Worm (Caenorhabditis elegans) whole organism, L3 larva: ENCODE results near the gene msra-1.
A peak's percentile ranks its signal among the peaks of the same experiment; 100 is the strongest.

ENCODE experiments used
- ZK546.5 ChIP-seq: sonication (generic microtip); optimal IDR thresholded peaks from 2 replicates; lab custom pipeline; 2017; ENCODE audit warnings: missing biosample characterization, missing genetic modification characterization
- aly-2 ChIP-seq: fragments of 150-350 bp; optimal IDR thresholded peaks from 2 replicates; lab custom pipeline; 2014; ENCODE audit warnings: missing biosample characterization, missing genetic modification characterization
- ama-1 ChIP-seq: fragments of 150-350 bp; optimal IDR thresholded peaks from 2 replicates; lab custom pipeline; 2018
- ceh-16 ChIP-seq: sonication (generic microtip); optimal IDR thresholded peaks from 2 replicates; lab custom pipeline; 2017; ENCODE audit warnings: missing biosample characterization, missing genetic modification characterization
- ceh-28 ChIP-seq: fragments of 150-350 bp; optimal IDR thresholded peaks from 2 replicates; lab custom pipeline; 2014; ENCODE audit warnings: missing biosample characterization, missing genetic modification reagents, missing genetic modification characterization
- ceh-82 ChIP-seq: fragments of 150-350 bp; optimal IDR thresholded peaks from 2 replicates; lab custom pipeline; 2014; ENCODE audit warnings: missing biosample characterization, missing genetic modification characterization
- ceh-9 ChIP-seq: sonication (generic microtip); optimal IDR thresholded peaks from 2 replicates; lab custom pipeline; 2018; ENCODE audit warnings: missing biosample characterization, missing genetic modification characterization
- daf-12 ChIP-seq: fragments of 150-350 bp; optimal IDR thresholded peaks from 2 replicates; lab custom pipeline; 2014; ENCODE audit warnings: missing biosample characterization, missing genetic modification reagents, missing genetic modification characterization
- egl-27 ChIP-seq: sonication (generic microtip); optimal IDR thresholded peaks from 4 replicates; lab custom pipeline; 2017; ENCODE audit warnings: missing biosample characterization, missing genetic modification reagents, missing genetic modification characterization
- egl-5 ChIP-seq: fragments of 150-350 bp; optimal IDR thresholded peaks from 2 replicates; lab custom pipeline; 2017; ENCODE audit warnings: missing biosample characterization, missing genetic modification reagents, missing genetic modification characterization, inconsistent platforms
- elt-1 ChIP-seq: fragments of 150-350 bp; optimal IDR thresholded peaks from 2 replicates; lab custom pipeline; 2014; ENCODE audit warnings: missing biosample characterization, missing genetic modification characterization
- elt-2 ChIP-seq: sonication (generic microtip); optimal IDR thresholded peaks from 2 replicates; lab custom pipeline; 2016; ENCODE audit warnings: missing genetic modification reagents, mild to moderate bottlenecking, missing genetic modification characterization, missing compliant biosample characterization
- fkh-10 ChIP-seq: sonication (generic microtip); optimal IDR thresholded peaks from 2 replicates; lab custom pipeline; 2017; ENCODE audit warnings: missing biosample characterization, missing genetic modification reagents, missing genetic modification characterization
- fkh-2 ChIP-seq: fragments of 150-350 bp; optimal IDR thresholded peaks from 2 replicates; lab custom pipeline; 2014; ENCODE audit warnings: missing biosample characterization, missing genetic modification reagents, missing genetic modification characterization
- fos-1 ChIP-seq: fragments of 150-350 bp; optimal IDR thresholded peaks from 2 replicates; lab custom pipeline; 2014; ENCODE audit warnings: missing biosample characterization, missing genetic modification characterization
- hmg-11 ChIP-seq: sonication (generic microtip); optimal IDR thresholded peaks from 2 replicates; lab custom pipeline; 2016; ENCODE audit warnings: missing genetic modification characterization, missing compliant biosample characterization
- jun-1 ChIP-seq: fragments of 150-350 bp; optimal IDR thresholded peaks from 2 replicates; lab custom pipeline; 2014; ENCODE audit warnings: missing biosample characterization, missing genetic modification reagents, missing genetic modification characterization
- lin-15B ChIP-seq: fragments of 150-350 bp; optimal IDR thresholded peaks from 2 replicates; lab custom pipeline; 2014; ENCODE audit warnings: missing biosample characterization, missing genetic modification characterization
- lin-39 ChIP-seq: fragments of 150-350 bp; optimal IDR thresholded peaks from 2 replicates; lab custom pipeline; 2018; ENCODE audit warnings: missing biosample characterization, missing genetic modification reagents, missing genetic modification characterization
- lsy-12 ChIP-seq: sonication (generic microtip); optimal IDR thresholded peaks from 2 replicates; lab custom pipeline; 2016; ENCODE audit warnings: mild to moderate bottlenecking, missing genetic modification characterization, missing compliant biosample characterization
- mml-1 ChIP-seq: fragments of 150-350 bp; sonication (generic microtip); optimal IDR thresholded peaks from 3 replicates; lab custom pipeline; 2014; ENCODE audit warnings: missing biosample characterization, missing genetic modification characterization
- nfya-1 ChIP-seq: sonication (generic microtip); optimal IDR thresholded peaks from 2 replicates; lab custom pipeline; 2017; ENCODE audit warnings: missing genetic modification characterization, mild to moderate bottlenecking, missing compliant biosample characterization, antibody characterized with exemption, moderate library complexity; ENCODE audit not compliant: insufficient read depth
- nhr-11 ChIP-seq: fragments of 150-350 bp; optimal IDR thresholded peaks from 2 replicates; lab custom pipeline; 2014; ENCODE audit warnings: missing biosample characterization, missing genetic modification characterization
- nhr-12 ChIP-seq: fragments of 150-350 bp; optimal IDR thresholded peaks from 2 replicates; lab custom pipeline; 2014; ENCODE audit warnings: missing biosample characterization, missing genetic modification characterization
- nhr-23 ChIP-seq: fragments of 150-350 bp; optimal IDR thresholded peaks from 2 replicates; lab custom pipeline; 2014; ENCODE audit warnings: missing biosample characterization, missing genetic modification reagents, missing genetic modification characterization
- nhr-237 ChIP-seq: fragments of 150-350 bp; optimal IDR thresholded peaks from 2 replicates; lab custom pipeline; 2014; ENCODE audit warnings: missing biosample characterization, missing genetic modification characterization
- nhr-25 ChIP-seq: sonication (generic microtip); optimal IDR thresholded peaks from 2 replicates; lab custom pipeline; 2017; ENCODE audit warnings: missing biosample characterization, missing genetic modification characterization
- nhr-28 ChIP-seq: fragments of 150-350 bp; optimal IDR thresholded peaks from 2 replicates; lab custom pipeline; 2014; ENCODE audit warnings: missing biosample characterization, missing genetic modification characterization
- nhr-43 ChIP-seq: sonication (generic microtip); optimal IDR thresholded peaks from 2 replicates; lab custom pipeline; 2016; ENCODE audit warnings: mild to moderate bottlenecking, missing genetic modification characterization, missing compliant biosample characterization; ENCODE audit not compliant: poor library complexity, severe bottlenecking
- nhr-67 ChIP-seq: fragments of 150-350 bp; optimal IDR thresholded peaks from 2 replicates; lab custom pipeline; 2014; ENCODE audit warnings: missing biosample characterization, missing genetic modification characterization
- nhr-76 ChIP-seq: fragments of 150-350 bp; sonication (generic microtip); optimal IDR thresholded peaks from 5 replicates; lab custom pipeline; 2014; ENCODE audit warnings: missing biosample characterization, missing genetic modification characterization
- nhr-77 ChIP-seq: fragments of 150-350 bp; optimal IDR thresholded peaks from 2 replicates; lab custom pipeline; 2014; ENCODE audit warnings: missing biosample characterization, missing genetic modification characterization
- pha-4 ChIP-seq: fragments of 150-350 bp; optimal IDR thresholded peaks from 2 replicates; lab custom pipeline; 2014; ENCODE audit warnings: missing biosample characterization, missing genetic modification reagents, missing genetic modification characterization
- pqm-1 ChIP-seq: fragments of 150-350 bp; optimal IDR thresholded peaks from 2 replicates; lab custom pipeline; 2017; ENCODE audit warnings: missing biosample characterization, missing genetic modification characterization, inconsistent platforms
- skn-1 ChIP-seq: fragments of 150-350 bp; optimal IDR thresholded peaks from 2 replicates; lab custom pipeline; 2014; ENCODE audit warnings: missing biosample characterization, missing genetic modification characterization
- snpc-4 ChIP-seq: fragments of 150-350 bp; optimal IDR thresholded peaks from 2 replicates; lab custom pipeline; 2014; ENCODE audit warnings: missing biosample characterization, missing genetic modification characterization
- tbx-2 ChIP-seq: sonication (generic microtip); optimal IDR thresholded peaks from 2 replicates; lab custom pipeline; 2016; ENCODE audit warnings: mild to moderate bottlenecking, missing genetic modification characterization, missing compliant biosample characterization
- unc-39 ChIP-seq: sonication (generic microtip); optimal IDR thresholded peaks from 4 replicates; lab custom pipeline; 2017; ENCODE audit warnings: missing biosample characterization, missing genetic modification characterization
- unc-62 ChIP-seq: fragments of 150-350 bp; sonication (generic microtip); optimal IDR thresholded peaks from 4 replicates; lab custom pipeline; 2014; ENCODE audit warnings: missing biosample characterization, missing genetic modification reagents, missing genetic modification characterization
- zag-1 ChIP-seq: fragments of 150-350 bp; optimal IDR thresholded peaks from 2 replicates; lab custom pipeline; 2014; ENCODE audit warnings: missing biosample characterization, missing genetic modification characterization
- ztf-11 ChIP-seq: fragments of 150-350 bp; optimal IDR thresholded peaks from 2 replicates; lab custom pipeline; 2014; ENCODE audit warnings: missing biosample characterization, missing genetic modification characterization
- ztf-4 ChIP-seq: fragments of 150-350 bp; optimal IDR thresholded peaks from 2 replicates; lab custom pipeline; 2014; ENCODE audit warnings: missing biosample characterization, missing genetic modification characterization

The msra-1 gene

DNA sequence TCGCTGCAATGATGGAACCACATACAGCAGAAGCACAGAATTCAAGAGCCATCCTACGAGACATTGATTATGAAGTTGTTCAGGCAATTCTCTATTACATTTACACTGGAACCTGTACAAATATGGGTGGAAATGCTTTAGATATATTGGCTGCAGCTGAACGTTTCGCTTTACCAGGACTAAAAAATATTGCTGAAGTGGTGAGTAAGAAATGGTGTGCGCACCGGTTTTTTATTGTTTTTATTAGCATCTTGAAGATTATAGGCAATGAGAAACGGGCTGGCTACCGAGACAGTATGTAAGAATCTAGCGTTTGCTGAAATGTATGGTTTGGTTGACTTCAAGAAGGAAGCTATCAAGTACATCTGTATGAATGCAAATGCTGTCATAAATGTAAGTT is 32.2 kb upstream of the msra-1 start:
- TF ChIP-seq nhr-28 (tag; lab: Kevin White, UChicago) (no peak), snpc-4 (no peak), ceh-82 (tag; lab: Kevin White, UChicago) (no peak)

DNA sequence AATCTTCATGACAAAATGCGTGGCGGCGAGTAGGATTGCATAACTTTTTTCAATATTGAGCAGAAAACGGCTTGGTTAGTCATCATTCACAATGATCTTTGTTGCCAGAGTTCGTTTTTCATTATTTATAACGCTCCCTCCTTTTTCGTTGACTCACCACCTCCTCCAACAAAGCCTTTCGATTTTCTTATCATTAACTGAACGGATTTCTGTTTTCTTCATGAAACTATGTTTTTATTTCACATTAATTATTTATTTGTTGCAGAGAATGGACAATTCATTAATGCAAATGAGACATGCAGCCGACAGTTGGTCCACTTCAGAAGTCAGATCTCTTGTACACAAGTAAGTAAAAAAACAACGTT is 30.8 kb upstream of the msra-1 start, which contains the start of gene bath-44:
Gene bath-44 (plus strand): TSS at position 266 of the 365 bp plus-strand sequence.
- no peak for TF ChIP-seq ztf-11 (tag; lab: Kevin White, UChicago)
- no peak for TF ChIP-seq fkh-2 (tag; lab: Kevin White, UChicago)
- peak; percentile 42 for TF ChIP-seq ama-1 (lab: Kevin White, UChicago)
- TF ChIP-seq ceh-28 (tag; lab: Kevin White, UChicago): no peak

DNA sequence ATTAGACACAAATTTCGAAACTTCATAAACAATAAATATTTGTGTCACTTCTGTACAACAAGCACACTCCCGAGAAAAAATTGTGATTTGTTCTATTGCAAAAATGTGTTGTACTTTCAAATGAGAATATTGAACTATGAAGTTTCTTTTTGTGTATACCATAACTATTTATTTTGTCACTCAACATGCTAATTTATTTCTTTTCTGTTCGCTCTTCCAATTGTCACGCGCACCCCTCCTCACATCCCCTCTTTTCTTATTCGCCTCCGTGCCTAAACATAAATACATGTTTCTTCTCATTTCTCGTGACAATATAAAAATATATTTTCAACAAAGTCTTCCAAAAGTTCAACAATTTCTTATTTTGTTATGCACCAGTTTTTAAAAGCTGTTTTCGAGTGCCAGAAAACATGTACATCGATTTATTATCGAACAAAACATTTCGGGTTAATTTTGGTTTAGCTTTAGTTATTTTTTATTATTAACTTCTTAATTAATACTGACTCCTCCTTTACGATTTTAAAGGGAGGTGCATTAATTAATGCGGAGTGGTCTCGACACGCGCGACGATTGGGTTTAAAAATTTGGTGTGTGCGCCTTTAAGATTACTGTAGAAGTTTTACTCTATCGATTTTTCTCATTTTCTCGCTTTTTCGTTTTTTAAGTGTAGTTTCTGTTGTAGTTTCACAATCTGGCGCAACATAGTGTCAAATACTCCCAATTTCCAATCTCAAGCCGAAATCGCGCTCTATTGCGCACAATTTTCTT is 30.3 kb upstream of the msra-1 start:
- TF ChIP-seq nhr-25 (tag; lab: Kevin White, UChicago) (peak; percentile 28), lsy-12 (tag; lab: Kevin White, UChicago) (no peak), elt-2 (peak; percentile 12), ztf-11 (tag; lab: Kevin White, UChicago) (no peak)

DNA sequence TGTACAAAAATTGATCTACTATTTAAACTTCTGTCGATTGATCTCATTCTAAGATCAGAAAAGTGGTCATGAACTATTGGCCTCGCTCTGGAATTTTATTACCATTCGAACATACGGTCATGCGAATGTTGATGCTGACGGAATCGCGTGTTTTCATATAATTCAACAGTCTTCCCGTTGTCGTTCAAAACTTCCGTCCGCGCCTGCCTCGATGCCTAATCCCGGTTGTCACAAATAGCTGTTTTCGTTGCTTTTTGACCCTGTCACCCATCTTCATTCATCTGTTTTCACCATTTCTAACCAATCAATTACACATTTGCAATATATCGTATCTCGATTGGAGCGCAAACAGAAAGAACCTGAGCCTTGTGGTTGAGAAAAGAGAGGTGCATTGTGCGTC is 29.6 kb upstream of the msra-1 start:
- TF ChIP-seq ama-1 (lab: Kevin White, UChicago) (peak; percentile 76), egl-5 (tag; lab: Kevin White, UChicago) (no peak), pha-4 (peak; percentile 16), nhr-23 (tag; lab: Kevin White, UChicago) (peak; percentile 24), lin-39 (no peak), nhr-25 (tag; lab: Kevin White, UChicago) (peak; percentile 48), nhr-76 (tag; lab: Kevin White, UChicago) (no peak)

ce11 chrII:7392052-7392694 is 28.3 kb upstream of the msra-1 start:
- TF ChIP-seq lsy-12 (tag; lab: Kevin White, UChicago) (no peak), ceh-28 (tag; lab: Kevin White, UChicago) (peak; percentile 49), ceh-16 (no peak), nhr-43 (tag; lab: Kevin White, UChicago) (peak; percentile 6), unc-39 (tag; lab: Kevin White, UChicago) (no peak), pha-4 (peak; percentile 49), nhr-237 (no peak), aly-2 (tag; lab: Kevin White, UChicago) (no peak), nhr-77 (tag; lab: Kevin White, UChicago) (no peak), nhr-11 (tag; lab: Kevin White, UChicago) (no peak), nfya-1 (tag; lab: Kevin White, UChicago) (peak; percentile 66), unc-62 (GFP tag; lab: Kevin White, UChicago) (peak; percentile 4), elt-1 (tag; lab: Kevin White, UChicago) (peak; percentile 21), nhr-76 (tag; lab: Kevin White, UChicago) (no peak), ZK546.5 (tag; lab: Kevin White, UChicago) (no peak), zag-1 (tag; lab: Kevin White, UChicago) (no peak), jun-1 (tag; lab: Kevin White, UChicago) (peak; percentile 65), nhr-67 (no peak), skn-1 (tag; lab: Kevin White, UChicago) (no peak), fkh-10 (no peak), tbx-2 (tag; lab: Kevin White, UChicago) (no peak), egl-27 (tag; lab: Kevin White, UChicago) (no peak), hmg-11 (peak; percentile 87), nhr-25 (tag; lab: Kevin White, UChicago) (peak; percentile 85), ceh-82 (tag; lab: Kevin White, UChicago) (no peak), daf-12 (no peak), snpc-4 (peak; percentile 8), ztf-4 (tag; lab: Kevin White, UChicago) (no peak), nhr-23 (tag; lab: Kevin White, UChicago) (peak; percentile 54), mml-1 (no peak), nhr-28 (tag; lab: Kevin White, UChicago) (no peak), ama-1 (lab: Kevin White, UChicago) (no peak), pqm-1 (tag; lab: Kevin White, UChicago) (peak; percentile 47), ztf-11 (tag; lab: Kevin White, UChicago) (no peak), ceh-9 (tag; lab: Kevin White, UChicago) (no peak), lin-15B (tag; lab: Kevin White, UChicago) (peak; percentile 43), egl-5 (tag; lab: Kevin White, UChicago) (peak; percentile 56), nhr-12 (no peak), fos-1 (peak; percentile 42)
